Fruit fly (Drosophila melanogaster): ENCODE results near the gene bif.
A peak's percentile ranks its signal among the peaks of the same experiment; 100 is the strongest.

bif gene

DNA sequence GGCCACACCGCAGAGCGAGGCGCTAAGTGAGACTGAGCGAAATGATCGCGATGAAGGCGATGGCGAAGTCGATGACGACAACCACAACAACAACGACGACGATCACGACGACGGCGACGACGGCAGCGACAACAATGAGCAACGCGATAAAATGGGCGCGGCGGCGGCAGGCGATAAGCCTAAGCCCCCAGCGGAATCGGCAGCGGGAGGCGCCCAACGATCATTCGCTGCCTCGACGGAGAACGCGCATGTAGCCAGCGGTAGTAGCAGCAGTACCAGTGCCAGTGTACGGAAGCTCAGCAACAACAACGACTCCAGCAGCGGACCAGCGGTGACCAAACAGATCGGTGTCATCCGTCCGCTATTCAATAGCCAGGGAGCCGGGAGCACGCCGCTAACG lies 4.7 kb downstream of the bif start (continued):
- no peak for TF ChIP-seq fru (optimal IDR thresholded peaks at IDR 0.05)
- no peak for TF ChIP-seq CG10147 (GFP tag; optimal IDR thresholded peaks at IDR 0.05)
- no peak for TF ChIP-seq tup (GFP tag; optimal IDR thresholded peaks at IDR 0.05)
- no peak for TF ChIP-seq trem (tag; optimal IDR thresholded peaks at IDR 0.05)
- no peak for TF ChIP-seq C15 (GFP tag; IDR thresholded peaks at IDR 0.05)
- TF ChIP-seq Dbx (GFP tag; IDR thresholded peaks at IDR 0.05) = no peak
- peak; percentile 4 for TF ChIP-seq BtbVII (GFP tag; optimal IDR thresholded peaks at IDR 0.05)
- TF ChIP-seq NC2α (GFP tag; optimal IDR thresholded peaks at IDR 0.05) = no peak
- no peak for TF ChIP-seq CrebB (tag; optimal IDR thresholded peaks at IDR 0.05)
- no peak for TF ChIP-seq HLH3B (GFP tag; IDR thresholded peaks at IDR 0.05)
- TF ChIP-seq CG13624 (GFP tag; optimal IDR thresholded peaks at IDR 0.05) = no peak
- TF ChIP-seq HLHmδ (GFP tag; optimal IDR thresholded peaks at IDR 0.05) = no peak
- TF ChIP-seq Jarid2 (GFP tag; optimal IDR thresholded peaks at IDR 0.05) = peak; percentile 17
- TF ChIP-seq lab (GFP tag; optimal IDR thresholded peaks at IDR 0.05) = peak; percentile 59
- no peak for TF ChIP-seq Hr51 (GFP tag; optimal IDR thresholded peaks at IDR 0.05)
- TF ChIP-seq lola (GFP tag; optimal IDR thresholded peaks at IDR 0.05) = no peak
- TF ChIP-seq CG9437 (GFP tag; optimal IDR thresholded peaks at IDR 0.05) = no peak
- no peak for TF ChIP-seq jigr1 (GFP tag; IDR thresholded peaks at IDR 0.05)
- TF ChIP-seq Nf-YA (GFP tag; IDR thresholded peaks at IDR 0.05) = no peak
- TF ChIP-seq CG6683 (GFP tag; optimal IDR thresholded peaks at IDR 0.05) = no peak
- no peak for TF ChIP-seq vfl (GFP tag; optimal IDR thresholded peaks at IDR 0.05)
- no peak for TF ChIP-seq CG2129 (GFP tag; IDR thresholded peaks at IDR 0.05; ENCODE audit: partially characterized antibody)
- TF ChIP-seq CkIIα-i1 (GFP tag; IDR thresholded peaks at IDR 0.05) = no peak
- no peak for TF ChIP-seq CG10654 (GFP tag; optimal IDR thresholded peaks at IDR 0.05)
- no peak for TF ChIP-seq sens-2 (GFP tag; IDR thresholded peaks at IDR 0.05)
- TF ChIP-seq pb (GFP tag; optimal IDR thresholded peaks at IDR 0.05) = peak; percentile 22
- TF ChIP-seq wdn (GFP tag; IDR thresholded peaks at IDR 0.05) = no peak
- TF ChIP-seq eyg (GFP tag; optimal IDR thresholded peaks at IDR 0.05) = no peak
- no peak for TF ChIP-seq ATbp (GFP tag; optimal IDR thresholded peaks at IDR 0.05)
- no peak for TF ChIP-seq eve (GFP tag; optimal IDR thresholded peaks at IDR 0.05)
- no peak for TF ChIP-seq CG1602 (GFP tag; optimal IDR thresholded peaks at IDR 0.05)
- TF ChIP-seq CG9817 (tag; optimal IDR thresholded peaks at IDR 0.05) = no peak
- TF ChIP-seq row (GFP tag; IDR thresholded peaks at IDR 0.05) = no peak
- peak; percentile 28 for TF ChIP-seq ftz-f1 (GFP tag; optimal IDR thresholded peaks at IDR 0.05)
- no peak for TF ChIP-seq CG1832 (GFP tag; optimal IDR thresholded peaks at IDR 0.05)
- no peak for TF ChIP-seq Ets97D (GFP tag; optimal IDR thresholded peaks at IDR 0.05)
- TF ChIP-seq yki (optimal IDR thresholded peaks at IDR 0.05) = no peak
- no peak for TF ChIP-seq ttk (GFP tag; IDR thresholded peaks at IDR 0.05)
- TF ChIP-seq CG14965 (GFP tag; optimal IDR thresholded peaks at IDR 0.05; ENCODE audit: borderline replicate concordance) = no peak
- TF ChIP-seq Mes4 (GFP tag; optimal IDR thresholded peaks at IDR 0.05) = no peak
- TF ChIP-seq CG15696 (tag; optimal IDR thresholded peaks at IDR 0.05) = no peak
- no peak for TF ChIP-seq CG17912 (GFP tag; optimal IDR thresholded peaks at IDR 0.05)
- TF ChIP-seq run (tag; optimal IDR thresholded peaks at IDR 0.05) = no peak
- TF ChIP-seq onecut (GFP tag; IDR thresholded peaks at IDR 0.05) = no peak
- TF ChIP-seq NC2β (GFP tag; optimal IDR thresholded peaks at IDR 0.05) = no peak
- no peak for TF ChIP-seq dysf (GFP tag; IDR thresholded peaks at IDR 0.05)
- TF ChIP-seq gro (GFP tag; optimal IDR thresholded peaks at IDR 0.05) = no peak
- TF ChIP-seq Nf-YC (tag; optimal IDR thresholded peaks at IDR 0.05) = no peak
- TF ChIP-seq tap (tag; optimal IDR thresholded peaks at IDR 0.05) = no peak
- TF ChIP-seq dm (GFP tag; optimal IDR thresholded peaks at IDR 0.05) = no peak
- no peak for TF ChIP-seq CG3065 (GFP tag; optimal IDR thresholded peaks at IDR 0.05)
- TF ChIP-seq Adf1 (GFP tag; IDR thresholded peaks at IDR 0.05) = peak; percentile 89
- TF ChIP-seq CG3407 (GFP tag; optimal IDR thresholded peaks at IDR 0.05) = no peak

Data from whole organism, embryonic.